Worm (Caenorhabditis elegans) whole organism, L4/young adult: Measurements from ENCODE around the gene pmk-3.

Experiments used
- dao-5 ChIP-seq: sonication (generic microtip); optimal IDR thresholded peaks from 2 replicates; lab custom pipeline; 2016; ENCODE audit warnings: missing genotype, missing genetic modification characterization, moderate library complexity, missing compliant biosample characterization
- him-1 ChIP-seq: sonication (generic microtip); optimal IDR thresholded peaks from 2 replicates; lab custom pipeline; 2016; ENCODE audit warnings: missing genotype, missing genetic modification reagents, missing genetic modification characterization, missing compliant biosample characterization

ce11 chrIV:8099601-8100000 lies 39.4 kb upstream of the pmk-3 start, which contains the start of gene Y42H9AR.2:
- TF ChIP-seq him-1 (no peak), dao-5 (no peak)
